Fruit fly (Drosophila melanogaster): Measurements from ENCODE around the gene CG32281.
A peak's percentile ranks its signal among the peaks of the same experiment; 100 is the strongest.

CG32281 gene

dm6 chr3L:3169107-3169506 lies at the start of gene CG32281, which contains the start of gene CG32278:
Gene CG32281 (plus strand): TSS chr3L:3169375.
Gene CG32278 (plus strand): TSS chr3L:3169286.
- TF ChIP-seq EcR (GFP tag; optimal IDR thresholded peaks at IDR 0.05) (no peak), pan (optimal IDR thresholded peaks at IDR 0.05) (no peak), CG8478 (optimal IDR thresholded peaks at IDR 0.05) (no peak), usp (GFP tag; optimal IDR thresholded peaks at IDR 0.05) (no peak), Dll (optimal IDR thresholded peaks at IDR 0.05) (no peak), psq (optimal IDR thresholded peaks at IDR 0.05) (no peak)

dm6 chr3L:3121769-3122432 lies 47.3 kb upstream of the CG32281 start:
- TF ChIP-seq psq (optimal IDR thresholded peaks at IDR 0.05) (no peak), EcR (GFP tag; optimal IDR thresholded peaks at IDR 0.05) (peak in 1 of 2 experiments; percentile 24)

DNA sequence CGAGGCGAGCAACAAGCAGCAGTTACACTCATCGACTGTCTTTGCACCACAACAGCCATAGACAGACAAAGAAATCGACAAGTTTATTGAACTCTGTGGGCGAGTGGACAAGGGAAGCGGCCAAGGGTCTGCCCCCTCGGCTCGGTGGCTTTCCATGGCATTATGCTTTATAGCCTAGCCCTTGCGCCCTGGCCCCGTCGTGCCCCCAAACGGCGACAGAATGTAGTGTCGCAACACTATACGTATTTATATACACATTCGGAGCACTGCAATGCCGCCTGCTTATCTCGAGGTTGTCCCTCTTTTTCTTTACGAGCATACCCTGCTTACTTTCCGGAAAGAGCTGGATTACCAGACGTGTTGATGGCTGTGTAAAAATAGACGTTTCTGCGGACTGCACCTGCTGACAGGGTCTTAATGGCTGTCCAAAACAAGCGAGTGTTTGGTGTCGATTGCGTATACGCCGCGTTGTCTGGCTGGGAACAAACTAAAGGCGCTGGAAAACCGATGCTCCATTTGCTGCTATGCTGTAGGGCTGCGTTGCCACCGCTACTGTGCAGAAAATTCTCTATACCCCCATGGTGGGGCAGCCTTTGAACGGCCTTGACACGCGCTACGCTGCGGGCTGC lies 46.4 kb upstream of the CG32281 start:
- TF ChIP-seq psq (optimal IDR thresholded peaks at IDR 0.05) (no peak), EcR (GFP tag; optimal IDR thresholded peaks at IDR 0.05) (peak; percentile 11 to 93)

DNA sequence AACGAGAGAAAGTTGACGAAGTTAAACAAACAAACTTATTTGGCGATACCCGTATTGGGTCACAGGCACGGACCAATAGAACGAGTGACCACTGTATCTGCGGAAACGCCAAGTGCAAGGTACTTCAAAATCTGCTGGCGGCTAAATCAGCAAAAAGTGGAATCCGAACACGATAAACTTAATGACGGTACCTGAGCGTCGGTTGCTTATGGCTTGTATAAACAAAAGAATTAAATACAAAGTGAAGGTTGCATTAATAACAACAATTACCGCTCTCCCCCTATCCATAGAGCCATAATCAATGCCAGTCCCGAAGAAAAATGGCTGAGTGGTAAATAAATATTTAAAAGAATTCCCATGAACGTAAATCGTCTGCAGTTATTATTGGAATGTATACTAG lies 44.7 kb upstream of the CG32281 start:
- TF ChIP-seq Dll (optimal IDR thresholded peaks at IDR 0.05), result no peak
- no peak for TF ChIP-seq pan (optimal IDR thresholded peaks at IDR 0.05)

dm6 chr3L:3124939-3125648 lies 44.1 kb upstream of the CG32281 start:
- no peak for TF ChIP-seq usp (GFP tag; optimal IDR thresholded peaks at IDR 0.05)
- TF ChIP-seq pan (optimal IDR thresholded peaks at IDR 0.05), result no peak
- no peak for TF ChIP-seq EcR (GFP tag; optimal IDR thresholded peaks at IDR 0.05)
- TF ChIP-seq Dll (optimal IDR thresholded peaks at IDR 0.05), result no peak
- no peak for TF ChIP-seq psq (optimal IDR thresholded peaks at IDR 0.05)
- TF ChIP-seq CG8478 (optimal IDR thresholded peaks at IDR 0.05), result no peak

DNA sequence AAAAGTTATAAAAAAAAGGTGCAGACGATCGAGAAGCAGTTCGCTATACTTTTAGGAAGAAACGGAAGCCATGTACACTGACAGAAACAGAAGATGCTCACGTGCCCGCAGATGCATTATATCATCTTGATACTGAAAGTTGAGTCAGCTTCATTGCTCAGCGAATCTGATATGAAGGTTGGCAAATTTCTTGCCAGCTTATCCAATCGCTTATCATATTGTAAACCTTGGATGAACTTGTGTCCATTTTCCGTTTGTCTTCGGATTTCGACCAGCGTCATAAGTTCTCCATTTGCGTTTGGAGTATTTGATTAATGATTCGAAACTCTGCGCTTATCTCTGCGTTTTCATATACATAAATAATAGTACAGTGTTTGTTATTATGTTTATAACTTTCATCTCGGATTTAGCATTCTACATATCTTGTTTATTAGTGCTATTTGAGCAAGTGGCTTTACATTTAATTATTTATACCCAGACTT lies 43.5 kb upstream of the CG32281 start:
- TF ChIP-seq psq (optimal IDR thresholded peaks at IDR 0.05) (no peak), EcR (GFP tag; optimal IDR thresholded peaks at IDR 0.05) (peak in 1 of 2 experiments; percentile 38), Dll (optimal IDR thresholded peaks at IDR 0.05) (no peak), pan (optimal IDR thresholded peaks at IDR 0.05) (no peak), usp (GFP tag; optimal IDR thresholded peaks at IDR 0.05) (no peak), CG8478 (optimal IDR thresholded peaks at IDR 0.05) (no peak)

DNA sequence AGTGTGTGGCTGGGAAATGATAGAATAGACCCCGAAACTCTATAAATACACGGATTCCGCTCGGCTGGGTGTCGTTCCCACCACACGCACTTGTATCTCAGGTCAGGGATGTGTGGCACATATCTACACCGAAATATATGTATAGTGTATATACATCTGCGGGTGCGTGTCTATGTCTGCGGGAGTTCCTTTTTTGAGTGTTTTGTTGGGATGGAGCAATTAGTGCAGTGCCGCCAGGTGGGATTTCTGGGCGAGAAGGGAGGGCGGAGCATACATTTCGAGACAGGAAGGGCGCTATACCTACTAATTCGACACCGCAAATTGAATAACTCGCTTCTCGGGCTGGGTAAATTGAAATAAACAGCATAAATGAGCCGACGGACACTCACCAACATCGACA lies 42.7 kb upstream of the CG32281 start:
- TF ChIP-seq Dll (optimal IDR thresholded peaks at IDR 0.05) (no peak), usp (GFP tag; optimal IDR thresholded peaks at IDR 0.05) (no peak), EcR (GFP tag; optimal IDR thresholded peaks at IDR 0.05) (no peak), CG8478 (optimal IDR thresholded peaks at IDR 0.05) (no peak), pan (optimal IDR thresholded peaks at IDR 0.05) (no peak), psq (optimal IDR thresholded peaks at IDR 0.05) (no peak)

- no peak for TF ChIP-seq usp (GFP tag; optimal IDR thresholded peaks at IDR 0.05)
- TF ChIP-seq EcR (GFP tag; optimal IDR thresholded peaks at IDR 0.05), result no peak
- TF ChIP-seq CG8478 (optimal IDR thresholded peaks at IDR 0.05), result no peak
- no peak for TF ChIP-seq psq (optimal IDR thresholded peaks at IDR 0.05)
- no peak for TF ChIP-seq pan (optimal IDR thresholded peaks at IDR 0.05)
- no peak for TF ChIP-seq Dll (optimal IDR thresholded peaks at IDR 0.05)
These were observed 41.6 kb upstream of the CG32281 start, which contains the start of gene promL for dm6 chr3L:3127544-3127943. Gene promL (minus strand): TSS chr3L:3127724.

- TF ChIP-seq CG8478 (optimal IDR thresholded peaks at IDR 0.05), result no peak
- no peak for TF ChIP-seq usp (GFP tag; optimal IDR thresholded peaks at IDR 0.05)
- TF ChIP-seq psq (optimal IDR thresholded peaks at IDR 0.05), result no peak
- TF ChIP-seq EcR (GFP tag; optimal IDR thresholded peaks at IDR 0.05), result no peak
- no peak for TF ChIP-seq Dll (optimal IDR thresholded peaks at IDR 0.05)
- no peak for TF ChIP-seq pan (optimal IDR thresholded peaks at IDR 0.05)
These were observed 35.1 kb upstream of the CG32281 start for dm6 chr3L:3134064-3134545.

DNA sequence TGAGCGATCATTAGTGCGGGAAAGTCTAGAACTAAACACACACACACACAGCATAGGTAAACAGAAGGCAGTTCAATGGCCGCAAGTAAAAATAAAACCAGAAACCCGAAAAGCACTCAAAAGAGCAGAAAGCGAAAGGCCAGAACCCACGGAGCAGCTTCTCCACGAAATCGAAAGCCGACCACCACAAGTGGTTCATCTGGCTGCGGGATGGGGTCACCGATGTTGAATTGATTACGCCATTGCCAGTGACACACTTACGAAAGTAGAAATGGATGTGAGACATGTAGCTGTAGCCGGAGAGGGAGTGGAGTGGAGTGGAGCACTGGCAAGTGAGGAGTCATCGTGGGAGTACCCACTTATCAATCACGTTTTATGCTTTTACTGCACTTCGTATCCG lies 27.8 kb upstream of the CG32281 start:
- no peak for TF ChIP-seq pan (optimal IDR thresholded peaks at IDR 0.05)
- TF ChIP-seq CG8478 (optimal IDR thresholded peaks at IDR 0.05), result no peak
- TF ChIP-seq psq (optimal IDR thresholded peaks at IDR 0.05), result no peak
- no peak for TF ChIP-seq usp (GFP tag; optimal IDR thresholded peaks at IDR 0.05)
- TF ChIP-seq EcR (GFP tag; optimal IDR thresholded peaks at IDR 0.05), result no peak
- no peak for TF ChIP-seq Dll (optimal IDR thresholded peaks at IDR 0.05)

DNA sequence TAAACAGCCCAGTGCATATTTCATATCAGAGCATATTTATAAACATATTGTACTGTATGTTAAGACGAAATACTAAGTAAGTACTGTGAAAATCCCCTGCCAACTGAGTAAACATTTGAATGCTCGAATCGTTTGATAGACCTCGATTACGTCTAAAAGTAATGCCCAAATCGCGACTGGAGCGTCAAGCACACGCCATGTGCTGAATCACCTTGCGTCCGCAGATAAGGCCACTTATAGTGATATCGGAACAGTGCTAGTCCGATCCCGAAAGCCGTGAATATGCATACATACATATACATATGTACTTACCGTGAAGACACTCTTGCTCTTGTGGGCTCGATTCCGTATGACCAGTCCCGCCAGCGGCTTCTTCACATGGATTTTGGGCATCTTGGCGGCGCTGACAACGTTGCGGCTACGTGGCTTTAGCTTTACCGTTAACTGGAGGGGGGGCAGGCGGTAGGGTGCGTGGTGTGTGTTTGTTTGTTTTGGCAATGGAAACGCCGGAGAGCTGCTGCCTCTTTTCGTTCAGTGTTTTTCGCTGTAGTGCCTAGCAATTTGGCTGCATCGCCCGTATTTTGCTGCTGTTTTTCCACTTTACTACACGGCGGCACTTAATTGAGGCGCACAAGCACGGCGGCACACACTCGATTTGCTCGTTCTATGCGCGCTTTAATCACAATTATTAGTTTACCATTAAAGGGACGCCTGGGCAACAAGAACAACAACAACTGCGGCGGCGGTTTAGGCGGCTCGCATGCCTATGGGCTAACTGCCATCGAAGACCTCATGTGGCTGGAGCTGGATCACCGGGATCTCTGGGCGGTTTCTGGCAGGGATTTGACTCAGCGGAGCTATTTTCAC lies 26.4 kb upstream of the CG32281 start:
- TF ChIP-seq usp (GFP tag; optimal IDR thresholded peaks at IDR 0.05) (no peak), Dll (optimal IDR thresholded peaks at IDR 0.05) (no peak), EcR (GFP tag; optimal IDR thresholded peaks at IDR 0.05) (no peak), pan (optimal IDR thresholded peaks at IDR 0.05) (no peak), CG8478 (optimal IDR thresholded peaks at IDR 0.05) (no peak), psq (optimal IDR thresholded peaks at IDR 0.05) (no peak)

Measured in whole organism.